Worm (Caenorhabditis elegans) whole organism, L3 larva: Measurements from ENCODE around the gene rde-1.

Experiments used
- R02D3.7 ChIP-seq: fragments of 150-350 bp; optimal IDR thresholded peaks from 2 replicates; lab custom pipeline; 2014; ENCODE audit warnings: missing biosample characterization, missing genetic modification characterization
- ZK546.5 ChIP-seq: sonication (generic microtip); optimal IDR thresholded peaks from 2 replicates; lab custom pipeline; 2017; ENCODE audit warnings: missing biosample characterization, missing genetic modification characterization
- aly-2 ChIP-seq: fragments of 150-350 bp; optimal IDR thresholded peaks from 2 replicates; lab custom pipeline; 2014; ENCODE audit warnings: missing biosample characterization, missing genetic modification characterization
- ama-1 ChIP-seq: fragments of 150-350 bp; optimal IDR thresholded peaks from 2 replicates; lab custom pipeline; 2018
- ceh-16 ChIP-seq: sonication (generic microtip); optimal IDR thresholded peaks from 2 replicates; lab custom pipeline; 2017; ENCODE audit warnings: missing biosample characterization, missing genetic modification characterization
- ceh-82 ChIP-seq: fragments of 150-350 bp; optimal IDR thresholded peaks from 2 replicates; lab custom pipeline; 2014; ENCODE audit warnings: missing biosample characterization, missing genetic modification characterization
- daf-12 ChIP-seq: fragments of 150-350 bp; optimal IDR thresholded peaks from 2 replicates; lab custom pipeline; 2014; ENCODE audit warnings: missing biosample characterization, missing genetic modification reagents, missing genetic modification characterization
- egl-27 ChIP-seq: sonication (generic microtip); optimal IDR thresholded peaks from 4 replicates; lab custom pipeline; 2017; ENCODE audit warnings: missing biosample characterization, missing genetic modification reagents, missing genetic modification characterization
- egl-5 ChIP-seq: fragments of 150-350 bp; optimal IDR thresholded peaks from 2 replicates; lab custom pipeline; 2017; ENCODE audit warnings: missing biosample characterization, missing genetic modification reagents, missing genetic modification characterization, inconsistent platforms
- elt-1 ChIP-seq: fragments of 150-350 bp; optimal IDR thresholded peaks from 2 replicates; lab custom pipeline; 2014; ENCODE audit warnings: missing biosample characterization, missing genetic modification characterization
- elt-2 ChIP-seq: sonication (generic microtip); optimal IDR thresholded peaks from 2 replicates; lab custom pipeline; 2016; ENCODE audit warnings: missing genetic modification reagents, mild to moderate bottlenecking, missing genetic modification characterization, missing compliant biosample characterization
- eor-1 ChIP-seq, 2 experiments: fragments of 150-350 bp; optimal IDR thresholded peaks; 2 replicates each; lab custom pipeline; 2014 to 2018; ENCODE audit warnings: missing biosample characterization in 2 of 2, missing genetic modification characterization in 2 of 2
- fkh-10 ChIP-seq: sonication (generic microtip); optimal IDR thresholded peaks from 2 replicates; lab custom pipeline; 2017; ENCODE audit warnings: missing biosample characterization, missing genetic modification reagents, missing genetic modification characterization
- hmg-11 ChIP-seq: sonication (generic microtip); optimal IDR thresholded peaks from 2 replicates; lab custom pipeline; 2016; ENCODE audit warnings: missing genetic modification characterization, missing compliant biosample characterization
- jun-1 ChIP-seq: fragments of 150-350 bp; optimal IDR thresholded peaks from 2 replicates; lab custom pipeline; 2014; ENCODE audit warnings: missing biosample characterization, missing genetic modification reagents, missing genetic modification characterization
- lin-15B ChIP-seq: fragments of 150-350 bp; optimal IDR thresholded peaks from 2 replicates; lab custom pipeline; 2014; ENCODE audit warnings: missing biosample characterization, missing genetic modification characterization
- lin-39 ChIP-seq: fragments of 150-350 bp; optimal IDR thresholded peaks from 2 replicates; lab custom pipeline; 2018; ENCODE audit warnings: missing biosample characterization, missing genetic modification reagents, missing genetic modification characterization
- lsy-12 ChIP-seq: sonication (generic microtip); optimal IDR thresholded peaks from 2 replicates; lab custom pipeline; 2016; ENCODE audit warnings: mild to moderate bottlenecking, missing genetic modification characterization, missing compliant biosample characterization
- mml-1 ChIP-seq: fragments of 150-350 bp; sonication (generic microtip); optimal IDR thresholded peaks from 3 replicates; lab custom pipeline; 2014; ENCODE audit warnings: missing biosample characterization, missing genetic modification characterization
- nfya-1 ChIP-seq: sonication (generic microtip); optimal IDR thresholded peaks from 2 replicates; lab custom pipeline; 2017; ENCODE audit warnings: missing genetic modification characterization, mild to moderate bottlenecking, missing compliant biosample characterization, antibody characterized with exemption, moderate library complexity; ENCODE audit not compliant: insufficient read depth
- nhr-12 ChIP-seq: fragments of 150-350 bp; optimal IDR thresholded peaks from 2 replicates; lab custom pipeline; 2014; ENCODE audit warnings: missing biosample characterization, missing genetic modification characterization
- nhr-23 ChIP-seq: fragments of 150-350 bp; optimal IDR thresholded peaks from 2 replicates; lab custom pipeline; 2014; ENCODE audit warnings: missing biosample characterization, missing genetic modification reagents, missing genetic modification characterization
- nhr-28 ChIP-seq: fragments of 150-350 bp; optimal IDR thresholded peaks from 2 replicates; lab custom pipeline; 2014; ENCODE audit warnings: missing biosample characterization, missing genetic modification characterization
- nhr-43 ChIP-seq: sonication (generic microtip); optimal IDR thresholded peaks from 2 replicates; lab custom pipeline; 2016; ENCODE audit warnings: mild to moderate bottlenecking, missing genetic modification characterization, missing compliant biosample characterization; ENCODE audit not compliant: poor library complexity, severe bottlenecking
- nhr-67 ChIP-seq: fragments of 150-350 bp; optimal IDR thresholded peaks from 2 replicates; lab custom pipeline; 2014; ENCODE audit warnings: missing biosample characterization, missing genetic modification characterization
- nhr-76 ChIP-seq: fragments of 150-350 bp; sonication (generic microtip); optimal IDR thresholded peaks from 5 replicates; lab custom pipeline; 2014; ENCODE audit warnings: missing biosample characterization, missing genetic modification characterization
- nhr-77 ChIP-seq: fragments of 150-350 bp; optimal IDR thresholded peaks from 2 replicates; lab custom pipeline; 2014; ENCODE audit warnings: missing biosample characterization, missing genetic modification characterization
- pha-4 ChIP-seq: fragments of 150-350 bp; optimal IDR thresholded peaks from 2 replicates; lab custom pipeline; 2014; ENCODE audit warnings: missing biosample characterization, missing genetic modification reagents, missing genetic modification characterization
- pqm-1 ChIP-seq: fragments of 150-350 bp; optimal IDR thresholded peaks from 2 replicates; lab custom pipeline; 2017; ENCODE audit warnings: missing biosample characterization, missing genetic modification characterization, inconsistent platforms
- sea-2 ChIP-seq: fragments of 150-350 bp; sonication (generic microtip); optimal IDR thresholded peaks from 4 replicates; lab custom pipeline; 2014; ENCODE audit warnings: missing biosample characterization, missing genetic modification reagents, missing genetic modification characterization
- skn-1 ChIP-seq: fragments of 150-350 bp; optimal IDR thresholded peaks from 2 replicates; lab custom pipeline; 2014; ENCODE audit warnings: missing biosample characterization, missing genetic modification characterization
- snpc-4 ChIP-seq: fragments of 150-350 bp; optimal IDR thresholded peaks from 2 replicates; lab custom pipeline; 2014; ENCODE audit warnings: missing biosample characterization, missing genetic modification characterization
- tbx-2 ChIP-seq: sonication (generic microtip); optimal IDR thresholded peaks from 2 replicates; lab custom pipeline; 2016; ENCODE audit warnings: mild to moderate bottlenecking, missing genetic modification characterization, missing compliant biosample characterization
- unc-39 ChIP-seq: sonication (generic microtip); optimal IDR thresholded peaks from 4 replicates; lab custom pipeline; 2017; ENCODE audit warnings: missing biosample characterization, missing genetic modification characterization
- unc-62 ChIP-seq: fragments of 150-350 bp; sonication (generic microtip); optimal IDR thresholded peaks from 4 replicates; lab custom pipeline; 2014; ENCODE audit warnings: missing biosample characterization, missing genetic modification reagents, missing genetic modification characterization
- zag-1 ChIP-seq: fragments of 150-350 bp; optimal IDR thresholded peaks from 2 replicates; lab custom pipeline; 2014; ENCODE audit warnings: missing biosample characterization, missing genetic modification characterization
- ztf-11 ChIP-seq: fragments of 150-350 bp; optimal IDR thresholded peaks from 2 replicates; lab custom pipeline; 2014; ENCODE audit warnings: missing biosample characterization, missing genetic modification characterization
- ztf-4 ChIP-seq: fragments of 150-350 bp; optimal IDR thresholded peaks from 2 replicates; lab custom pipeline; 2014; ENCODE audit warnings: missing biosample characterization, missing genetic modification characterization

The rde-1 gene

DNA sequence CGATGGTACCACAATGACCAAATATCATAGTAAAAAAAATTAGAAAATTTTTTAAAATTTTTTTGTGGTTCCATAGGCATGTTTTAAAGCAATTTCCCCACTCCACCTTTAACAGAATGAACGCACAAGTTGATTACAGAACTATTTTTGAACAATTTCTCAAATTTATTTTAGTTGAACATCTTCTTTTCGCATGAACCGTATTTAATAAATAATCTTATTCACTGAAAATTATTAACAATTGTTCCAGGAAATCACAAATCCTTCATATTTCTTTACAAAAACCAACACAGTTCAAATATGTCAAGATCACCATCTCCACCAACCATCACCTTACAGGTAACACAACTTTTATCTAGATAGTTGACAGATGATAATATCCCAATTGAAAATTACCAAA lies 20.2 kb upstream of the rde-1 start, which contains the start of gene lea-1:
Gene lea-1, plus strand, starts transcription at position 301 of the 400 bp plus-strand sequence.
- no peak for TF ChIP-seq ceh-82
- TF ChIP-seq nhr-67 (tag; lab: Kevin White, UChicago): no peak
- no peak for TF ChIP-seq nhr-23 (tag; lab: Kevin White, UChicago)
- no peak for TF ChIP-seq ceh-16 (tag; lab: Kevin White, UChicago)
- no peak for TF ChIP-seq lin-39 (tag; lab: Kevin White, UChicago)
- TF ChIP-seq unc-39 (tag; lab: Kevin White, UChicago): no peak
- no peak for TF ChIP-seq nfya-1 (tag; lab: Kevin White, UChicago)
- TF ChIP-seq ztf-4 (tag; lab: Kevin White, UChicago): no peak
- TF ChIP-seq egl-5 (tag; lab: Kevin White, UChicago): no peak
- no peak for TF ChIP-seq nhr-76 (tag; lab: Kevin White, UChicago)
- TF ChIP-seq eor-1 (tag; optimal IDR thresholded peaks at IDR 0.05; lab: Kevin White, UChicago): no peak
- TF ChIP-seq sea-2 (GFP tag; lab: Kevin White, UChicago): no peak
- no peak for TF ChIP-seq elt-2
- no peak for TF ChIP-seq aly-2 (tag; lab: Kevin White, UChicago)
- no peak for TF ChIP-seq skn-1
- TF ChIP-seq unc-62 (GFP tag; lab: Kevin White, UChicago): no peak
- TF ChIP-seq egl-27 (tag; lab: Kevin White, UChicago): no peak
- TF ChIP-seq, all 47 proteins: peak for 0

DNA sequence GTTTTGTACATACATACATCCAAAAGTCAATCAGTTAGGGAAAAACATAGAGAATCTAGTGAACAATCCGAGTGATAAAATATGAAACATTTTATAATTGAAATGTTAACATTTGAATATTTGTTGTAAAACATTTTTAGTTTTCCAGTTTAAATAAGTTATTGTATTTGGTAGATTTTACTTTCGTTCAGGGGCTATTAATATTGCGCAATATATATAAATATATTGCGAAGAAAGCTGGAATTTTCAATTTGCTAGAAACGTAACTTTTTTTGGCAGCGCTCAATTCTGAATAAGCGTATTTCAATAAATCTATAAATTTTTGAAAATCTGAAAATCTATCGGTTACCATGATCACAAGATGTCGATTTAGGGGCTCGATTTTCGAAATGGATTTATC lies 16.0 kb upstream of the rde-1 start:
- peak; percentile 2 for TF ChIP-seq pha-4 (tag; lab: Kevin White, UChicago)
- TF ChIP-seq elt-2: no peak

ce11 chrV:10006374-10006773 lies 14.9 kb upstream of the rde-1 start:
- TF ChIP-seq snpc-4 (tag; lab: Kevin White, UChicago): no peak
- TF ChIP-seq pqm-1: no peak
- no peak for TF ChIP-seq ceh-16 (tag; lab: Kevin White, UChicago)
- no peak for TF ChIP-seq nhr-76 (tag; lab: Kevin White, UChicago)
- no peak for TF ChIP-seq nhr-12 (tag; lab: Kevin White, UChicago)
- TF ChIP-seq nhr-67 (tag; lab: Kevin White, UChicago): no peak
- TF ChIP-seq fkh-10 (GFP tag; lab: Kevin White, UChicago): no peak
- TF ChIP-seq aly-2 (tag; lab: Kevin White, UChicago): no peak
- TF ChIP-seq zag-1 (tag; lab: Kevin White, UChicago): no peak
- TF ChIP-seq ceh-82: no peak
- no peak for TF ChIP-seq nhr-28 (tag; lab: Kevin White, UChicago)
- no peak for TF ChIP-seq nhr-23 (tag; lab: Kevin White, UChicago)
- TF ChIP-seq daf-12 (tag; lab: Kevin White, UChicago): no peak
- TF ChIP-seq nhr-43 (tag; lab: Kevin White, UChicago): no peak
- TF ChIP-seq nfya-1 (tag; lab: Kevin White, UChicago): no peak
- no peak for TF ChIP-seq ztf-4 (tag; lab: Kevin White, UChicago)
- TF ChIP-seq ama-1 (lab: Kevin White, UChicago): no peak

DNA sequence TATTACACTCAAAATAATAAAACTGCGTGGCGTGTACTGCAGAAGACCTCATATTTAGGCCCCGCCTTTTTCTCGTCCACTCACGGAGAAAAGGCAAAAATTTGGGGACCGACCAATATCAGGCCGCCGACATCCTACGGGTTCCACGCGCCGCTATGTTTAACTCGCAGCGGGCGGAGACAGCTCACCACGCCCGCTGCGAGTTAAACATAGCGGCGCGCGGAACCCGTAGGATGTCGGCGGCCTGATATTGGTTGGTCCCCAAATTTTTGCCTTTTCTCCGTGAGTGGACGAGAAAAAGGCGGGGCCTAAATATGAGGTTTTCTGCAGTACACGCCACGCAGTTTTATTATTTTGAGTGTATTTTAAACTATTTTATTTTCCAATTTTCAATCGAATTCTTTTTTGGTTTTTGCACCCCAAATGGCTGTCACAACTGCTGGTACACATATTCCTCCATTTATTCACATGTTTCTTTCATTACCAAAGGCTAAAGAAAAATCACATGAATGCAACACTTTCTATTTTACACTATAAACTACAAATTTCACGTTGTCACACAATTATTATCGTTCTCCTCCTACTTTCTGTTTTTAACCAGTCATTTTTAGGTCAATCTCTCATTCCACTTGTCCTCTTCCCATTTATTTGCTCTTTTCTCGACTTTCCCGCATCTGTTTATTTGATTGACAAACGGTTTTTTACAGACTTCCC lies 12.8 kb upstream of the rde-1 start, which contains the start of gene uda-1:
Gene uda-1, plus strand, starts transcription at position 708 of the 714 bp plus-strand sequence.
- TF ChIP-seq pha-4 (tag; lab: Kevin White, UChicago): peak; percentile 53

ce11 chrV:10003315-10003969 lies 12.0 kb upstream of the rde-1 start:
- TF ChIP-seq egl-5 (tag; lab: Kevin White, UChicago) (no peak), unc-62 (GFP tag; lab: Kevin White, UChicago) (no peak), mml-1 (tag; lab: Kevin White, UChicago) (no peak), daf-12 (tag; lab: Kevin White, UChicago) (no peak), ZK546.5 (tag; lab: Kevin White, UChicago) (no peak), egl-27 (tag; lab: Kevin White, UChicago) (no peak), lin-15B (peak; percentile 73), nhr-28 (tag; lab: Kevin White, UChicago) (no peak), snpc-4 (tag; lab: Kevin White, UChicago) (peak; percentile 42), lin-39 (tag; lab: Kevin White, UChicago) (peak; percentile 38), nhr-43 (tag; lab: Kevin White, UChicago) (peak; percentile 52), nhr-77 (tag; lab: Kevin White, UChicago) (no peak), unc-39 (tag; lab: Kevin White, UChicago) (no peak), nhr-76 (tag; lab: Kevin White, UChicago) (no peak), zag-1 (tag; lab: Kevin White, UChicago) (no peak), fkh-10 (GFP tag; lab: Kevin White, UChicago) (no peak), elt-1 (tag; lab: Kevin White, UChicago) (no peak), eor-1 (tag; optimal IDR thresholded peaks at IDR 0.05; lab: Kevin White, UChicago) (no peak), ztf-11 (tag; lab: Kevin White, UChicago) (no peak), nfya-1 (tag; lab: Kevin White, UChicago) (peak; percentile 53), lsy-12 (tag; lab: Kevin White, UChicago) (no peak), skn-1 (peak; percentile 31), nhr-23 (tag; lab: Kevin White, UChicago) (peak; percentile 44), hmg-11 (peak; percentile 57), R02D3.7 (tag; lab: Kevin White, UChicago) (no peak), ztf-4 (tag; lab: Kevin White, UChicago) (no peak), sea-2 (GFP tag; lab: Kevin White, UChicago) (no peak), tbx-2 (tag; lab: Kevin White, UChicago) (no peak), ama-1 (lab: Kevin White, UChicago) (no peak), jun-1 (tag; lab: Kevin White, UChicago) (peak; percentile 8)
